Worm (Caenorhabditis elegans): ENCODE results near the gene der-2.

- TF ChIP-seq him-1 (tag; optimal IDR thresholded peaks at IDR 0.05) (no peak), W03F9.2 (tag; optimal IDR thresholded peaks at IDR 0.05) (no peak), dao-5 (tag; optimal IDR thresholded peaks at IDR 0.05) (no peak)
These were observed 41.1 kb downstream of the der-2 start, which contains the start of gene epg-4 for ce11 chrIII:7181822-7182221.
